Worm (Caenorhabditis elegans): ENCODE data around the gene K09G1.1.

- TF ChIP-seq tab-1 (GFP tag; IDR thresholded peaks at IDR 0.05) (no peak), T22C8.4 (GFP tag; IDR thresholded peaks at IDR 0.05) (no peak)
These were observed 46.8 kb upstream of the K09G1.1 start, which contains the start of gene C50F4.4 for ce11 chrV:9536505-9536904.

Measured in whole organism, midembryonic.